Fruit fly (Drosophila melanogaster): ENCODE measurements around the gene Nmnat.

Gene Nmnat

DNA sequence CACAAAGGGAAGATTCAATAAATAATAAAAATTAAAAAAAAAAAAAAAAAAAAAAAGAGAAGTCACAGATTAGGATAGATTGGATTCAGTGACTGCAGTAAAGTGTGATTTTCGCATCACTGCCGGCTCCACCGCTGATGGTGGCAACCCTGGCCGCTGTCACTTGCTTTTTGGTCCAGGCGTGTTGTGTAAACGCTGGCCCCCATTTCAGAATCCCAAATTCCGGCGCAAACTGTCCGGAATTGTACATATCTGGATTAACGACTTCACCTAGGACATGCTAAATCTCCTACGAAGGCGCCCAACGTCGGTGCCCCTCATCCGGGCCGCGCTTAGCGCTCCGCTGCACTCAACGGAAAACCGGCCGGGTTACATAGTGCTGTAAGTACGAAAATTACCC, 13.2 kb upstream of the Nmnat start, which contains the start of gene CG11771 (continued):
- TF ChIP-seq Sry-β (GFP tag; optimal IDR thresholded peaks at IDR 0.05): peak; percentile 83
- no peak for TF ChIP-seq Lhr (GFP tag; optimal IDR thresholded peaks at IDR 0.05)
- no peak for TF ChIP-seq gro (GFP tag; optimal IDR thresholded peaks at IDR 0.05)
- TF ChIP-seq disco-r (GFP tag; optimal IDR thresholded peaks at IDR 0.05): no peak
- TF ChIP-seq HLH4C (GFP tag; IDR thresholded peaks at IDR 0.05; ENCODE audit: partially characterized antibody): no peak
- TF ChIP-seq MESR4 (GFP tag; optimal IDR thresholded peaks at IDR 0.05): peak; percentile 60
- no peak for TF ChIP-seq Fer3 (tag; optimal IDR thresholded peaks at IDR 0.05)
- TF ChIP-seq CG9797 (GFP tag; optimal IDR thresholded peaks at IDR 0.05): no peak
- TF ChIP-seq phol (tag; optimal IDR thresholded peaks at IDR 0.05): no peak
- TF ChIP-seq Ada2b (GFP tag; IDR thresholded peaks at IDR 0.05): no peak
- peak in 1 of 2 experiments; percentile 95 for TF ChIP-seq Pdp1 (GFP tag; optimal IDR thresholded peaks at IDR 0.05)
- TF ChIP-seq lov (optimal IDR thresholded peaks at IDR 0.05): no peak
- 0 out of 3 replicates have a peak, but pooled peaks have one; percentile 8 for TF ChIP-seq lov (GFP tag; IDR thresholded peaks at IDR 0.05)
- TF ChIP-seq abd-A (tag; optimal IDR thresholded peaks at IDR 0.05): no peak
- TF ChIP-seq Med (GFP tag): peak; percentile 58
- TF ChIP-seq Mrtf (GFP tag; IDR thresholded peaks at IDR 0.05): no peak
- peak; percentile 32 for TF ChIP-seq CG4617 (GFP tag; optimal IDR thresholded peaks at IDR 0.05; ENCODE audit: borderline replicate concordance)
- no peak for TF ChIP-seq CkIIα-i1 (GFP tag; IDR thresholded peaks at IDR 0.05)
- no peak for TF ChIP-seq az2 (GFP tag; optimal IDR thresholded peaks at IDR 0.05)
- peak; percentile 24 for TF ChIP-seq CG15514 (GFP tag; optimal IDR thresholded peaks at IDR 0.05)
- no peak for TF ChIP-seq CG30020 (tag; optimal IDR thresholded peaks at IDR 0.05)
- TF ChIP-seq crc (GFP tag; optimal IDR thresholded peaks at IDR 0.05): no peak
- no peak for TF ChIP-seq Atf3 (GFP tag; optimal IDR thresholded peaks at IDR 0.05)
- no peak for TF ChIP-seq Vsx1 (GFP tag; optimal IDR thresholded peaks at IDR 0.05)
- no peak for TF ChIP-seq CG2120 (GFP tag; optimal IDR thresholded peaks at IDR 0.05)
- TF ChIP-seq CG10209 (GFP tag; optimal IDR thresholded peaks at IDR 0.05): no peak
- TF ChIP-seq Sox100B (GFP tag; optimal IDR thresholded peaks at IDR 0.05): no peak
- TF ChIP-seq CG30403 (GFP tag; optimal IDR thresholded peaks at IDR 0.05): no peak
- no peak for TF ChIP-seq CG4360 (GFP tag; IDR thresholded peaks at IDR 0.05)
- TF ChIP-seq CG32772 (GFP tag; IDR thresholded peaks at IDR 0.05): no peak
- no peak for TF ChIP-seq luna (GFP tag; optimal IDR thresholded peaks at IDR 0.05)
- TF ChIP-seq inv (GFP tag; IDR thresholded peaks at IDR 0.05; ENCODE audit: partially characterized antibody): no peak
- no peak for TF ChIP-seq lmd (GFP tag; IDR thresholded peaks at IDR 0.05)
- no peak; the same call in 2 of the 3 replicates for TF ChIP-seq ci (GFP tag; IDR thresholded peaks at IDR 0.05)
- TF ChIP-seq pzg (GFP tag; optimal IDR thresholded peaks at IDR 0.05): peak; percentile 29
- no peak for TF ChIP-seq CG15601 (tag; optimal IDR thresholded peaks at IDR 0.05)
- no peak for TF ChIP-seq gem (tag; optimal IDR thresholded peaks at IDR 0.05)
- no peak for TF ChIP-seq CG2875 (GFP tag; optimal IDR thresholded peaks at IDR 0.05)
- TF ChIP-seq CG7786 (GFP tag; optimal IDR thresholded peaks at IDR 0.05): no peak
- peak; percentile 97 for TF ChIP-seq CG3995 (GFP tag; optimal IDR thresholded peaks at IDR 0.05)
- no peak for TF ChIP-seq seq (GFP tag; IDR thresholded peaks at IDR 0.05)
- no peak for TF ChIP-seq CG31365 (tag; optimal IDR thresholded peaks at IDR 0.05)
- no peak for TF ChIP-seq H15 (GFP tag; IDR thresholded peaks at IDR 0.05)
- TF ChIP-seq kay (GFP tag; optimal IDR thresholded peaks at IDR 0.05): no peak
- no peak for TF ChIP-seq ERR (GFP tag; optimal IDR thresholded peaks at IDR 0.05)
- peak; percentile 89 for TF ChIP-seq MBD-R2 (GFP tag; IDR thresholded peaks at IDR 0.05)
- TF ChIP-seq HmgD (GFP tag; optimal IDR thresholded peaks at IDR 0.05): no peak
- no peak for TF ChIP-seq CG13775 (GFP tag; optimal IDR thresholded peaks at IDR 0.05)
- no peak for TF ChIP-seq Gsc (GFP tag; IDR thresholded peaks at IDR 0.05)
- TF ChIP-seq ato (GFP tag; IDR thresholded peaks at IDR 0.05; ENCODE audit: partially characterized antibody): no peak
- no peak for TF ChIP-seq tap (tag; optimal IDR thresholded peaks at IDR 0.05)
